Worm (Caenorhabditis elegans) whole organism, mixed stage, embryonic: ENCODE data around the gene ZK370.6.

Experiments used
- M03D4.4 ChIP-seq: sonication (generic microtip); optimal IDR thresholded peaks from 2 replicates; lab custom pipeline; 2017; ENCODE audit warnings: mild to moderate bottlenecking, missing genetic modification characterization, missing compliant biosample characterization
- bed-3 ChIP-seq: fragments of 200-800 bp; sonication (Bioruptor generic); optimal IDR thresholded peaks from 3 replicates; lab custom pipeline; 2018; ENCODE audit warnings: mild to moderate bottlenecking, missing genetic modification characterization, moderate library complexity, missing compliant biosample characterization
- blmp-1 ChIP-seq: fragments of 150-350 bp; optimal IDR thresholded peaks from 2 replicates; lab custom pipeline; 2014; ENCODE audit warnings: missing biosample characterization, missing genetic modification characterization
- ceh-39 ChIP-seq: fragments of 150-350 bp; optimal IDR thresholded peaks from 2 replicates; lab custom pipeline; 2014; ENCODE audit warnings: missing biosample characterization, missing genetic modification characterization
- ceh-43 ChIP-seq: fragments of 200-800 bp; sonication (Bioruptor generic); optimal IDR thresholded peaks from 2 replicates; lab custom pipeline; 2018; ENCODE audit warnings: mild to moderate bottlenecking, missing genetic modification characterization, moderate library complexity, missing compliant biosample characterization
- ceh-83 ChIP-seq: fragments of 200-800 bp; sonication (Bioruptor generic); optimal IDR thresholded peaks from 2 replicates; lab custom pipeline; 2018; ENCODE audit warnings: mild to moderate bottlenecking, missing genetic modification characterization, missing compliant biosample characterization
- ces-1 ChIP-seq: fragments of 150-350 bp; optimal IDR thresholded peaks from 2 replicates; lab custom pipeline; 2014; ENCODE audit warnings: missing biosample characterization, missing genetic modification reagents, missing genetic modification characterization
- cnd-1 ChIP-seq: fragments of 200-800 bp; sonication (Bioruptor generic); optimal IDR thresholded peaks from 2 replicates; lab custom pipeline; 2018; ENCODE audit warnings: mild to moderate bottlenecking, missing genetic modification characterization, missing compliant biosample characterization
- elt-1 ChIP-seq: sonication (generic microtip); optimal IDR thresholded peaks from 2 replicates; lab custom pipeline; 2017; ENCODE audit warnings: missing genetic modification characterization, mild to moderate bottlenecking, missing compliant biosample characterization, antibody characterized with exemption, moderate library complexity, borderline replicate concordance; ENCODE audit not compliant: insufficient read depth
- elt-3 ChIP-seq: fragments of 150-350 bp; optimal IDR thresholded peaks from 2 replicates; lab custom pipeline; 2014; ENCODE audit warnings: missing biosample characterization, missing genetic modification characterization
- flh-1 ChIP-seq: fragments of 200-800 bp; sonication (Bioruptor generic); optimal IDR thresholded peaks from 2 replicates; lab custom pipeline; 2018; ENCODE audit warnings: mild to moderate bottlenecking, missing genetic modification characterization, moderate library complexity, missing compliant biosample characterization
- ham-2 ChIP-seq: fragments of 200-800 bp; sonication (Bioruptor generic); optimal IDR thresholded peaks from 2 replicates; lab custom pipeline; 2018; ENCODE audit warnings: mild to moderate bottlenecking, missing genetic modification characterization, missing compliant biosample characterization
- hlh-1 ChIP-seq: fragments of 150-350 bp; optimal IDR thresholded peaks from 2 replicates; lab custom pipeline; 2014; ENCODE audit warnings: missing biosample characterization, missing genetic modification reagents, missing genetic modification characterization
- lin-13 ChIP-seq: fragments of 150-350 bp; optimal IDR thresholded peaks from 2 replicates; lab custom pipeline; 2014; ENCODE audit warnings: missing biosample characterization, missing genetic modification characterization
- lin-32 ChIP-seq: fragments of 200-800 bp; sonication (Bioruptor generic); optimal IDR thresholded peaks from 2 replicates; lab custom pipeline; 2018; ENCODE audit warnings: mild to moderate bottlenecking, missing genetic modification characterization, missing compliant biosample characterization
- lsy-2 ChIP-seq: fragments of 150-350 bp; optimal IDR thresholded peaks from 2 replicates; lab custom pipeline; 2014; ENCODE audit warnings: missing biosample characterization, missing genetic modification characterization
- mab-5 ChIP-seq: fragments of 150-350 bp; optimal IDR thresholded peaks from 2 replicates; lab custom pipeline; 2014; ENCODE audit warnings: missing biosample characterization, missing genetic modification characterization
- mep-1 ChIP-seq: fragments of 150-350 bp; optimal IDR thresholded peaks from 2 replicates; lab custom pipeline; 2017; ENCODE audit warnings: missing biosample characterization, missing genetic modification reagents, missing genetic modification characterization, inconsistent platforms
- mls-2 ChIP-seq: sonication (generic microtip); optimal IDR thresholded peaks from 2 replicates; lab custom pipeline; 2016; ENCODE audit warnings: mild to moderate bottlenecking, missing genetic modification characterization, moderate library complexity, missing compliant biosample characterization
- nhr-12 ChIP-seq: fragments of 150-350 bp; optimal IDR thresholded peaks from 2 replicates; lab custom pipeline; 2014; ENCODE audit warnings: missing biosample characterization, missing genetic modification characterization
- nhr-2 ChIP-seq: fragments of 150-350 bp; optimal IDR thresholded peaks from 2 replicates; lab custom pipeline; 2014; ENCODE audit warnings: missing biosample characterization, missing genetic modification characterization
- nhr-237 ChIP-seq: fragments of 150-350 bp; optimal IDR thresholded peaks from 2 replicates; lab custom pipeline; 2014; ENCODE audit warnings: missing biosample characterization, missing genetic modification characterization
- nhr-28 ChIP-seq: fragments of 150-350 bp; optimal IDR thresholded peaks from 2 replicates; lab custom pipeline; 2014; ENCODE audit warnings: missing biosample characterization, missing genetic modification characterization
- pha-4 ChIP-seq: fragments of 150-350 bp; optimal IDR thresholded peaks from 2 replicates; lab custom pipeline; 2018; ENCODE audit warnings: missing biosample characterization, missing genetic modification reagents, missing genetic modification characterization
- sem-2 ChIP-seq: fragments of 200-800 bp; sonication (Bioruptor generic); optimal IDR thresholded peaks from 2 replicates; lab custom pipeline; 2018; ENCODE audit warnings: mild to moderate bottlenecking, missing genetic modification characterization, missing compliant biosample characterization
- snpc-4 ChIP-seq: fragments of 150-350 bp; optimal IDR thresholded peaks from 2 replicates; lab custom pipeline; 2014; ENCODE audit warnings: missing biosample characterization, missing genetic modification characterization
- sptf-1 ChIP-seq: sonication (generic microtip); optimal IDR thresholded peaks from 2 replicates; lab custom pipeline; 2017; ENCODE audit warnings: mild to moderate bottlenecking, missing genetic modification characterization, moderate library complexity, missing compliant biosample characterization
- tbx-8 ChIP-seq: fragments of 200-800 bp; sonication (Bioruptor generic); optimal IDR thresholded peaks from 2 replicates; lab custom pipeline; 2018; ENCODE audit warnings: mild to moderate bottlenecking, missing genetic modification characterization, moderate library complexity, missing compliant biosample characterization
- unc-120 ChIP-seq: sonication (generic microtip); optimal IDR thresholded peaks from 2 replicates; lab custom pipeline; 2017; ENCODE audit warnings: missing genetic modification characterization, missing compliant biosample characterization; ENCODE audit not compliant: poor library complexity, severe bottlenecking
- unc-39 ChIP-seq: fragments of 150-350 bp; optimal IDR thresholded peaks from 2 replicates; lab custom pipeline; 2014; ENCODE audit warnings: missing biosample characterization, missing genetic modification characterization
- unc-62 ChIP-seq: fragments of 150-350 bp; optimal IDR thresholded peaks from 2 replicates; lab custom pipeline; 2014; ENCODE audit warnings: missing biosample characterization, missing genetic modification reagents, missing genetic modification characterization
- zip-8 ChIP-seq: fragments of 150-350 bp; optimal IDR thresholded peaks from 2 replicates; lab custom pipeline; 2014; ENCODE audit warnings: missing biosample characterization, missing genetic modification characterization
- ztf-11 ChIP-seq: fragments of 150-350 bp; optimal IDR thresholded peaks from 2 replicates; lab custom pipeline; 2014; ENCODE audit warnings: missing biosample characterization, missing genetic modification characterization

The ZK370.6 gene

ce11 chrIII:8785426-8785825 is 41.8 kb upstream of the ZK370.6 start:
- no peak for TF ChIP-seq nhr-12 (tag; lab: Kevin White, UChicago)
- no peak for TF ChIP-seq elt-3
- TF ChIP-seq zip-8 (tag; lab: Kevin White, UChicago), result no peak
- no peak for TF ChIP-seq elt-1 (tag; lab: Kevin White, UChicago)
- TF ChIP-seq nhr-28 (tag; lab: Kevin White, UChicago), result no peak
- TF ChIP-seq unc-39 (tag; lab: Kevin White, UChicago), result no peak
- TF ChIP-seq nhr-237 (tag; lab: Kevin White, UChicago), result no peak
- TF ChIP-seq nhr-2, result no peak
- TF ChIP-seq ceh-43 (GFP tag; lab: Kevin White, UChicago), result no peak
- no peak for TF ChIP-seq mep-1 (tag; lab: Kevin White, UChicago)
- TF ChIP-seq flh-1, result no peak

ce11 chrIII:8784500-8784899 is 40.9 kb upstream of the ZK370.6 start:
- TF ChIP-seq mep-1 (tag; lab: Kevin White, UChicago) (no peak), ceh-43 (GFP tag; lab: Kevin White, UChicago) (no peak), unc-39 (tag; lab: Kevin White, UChicago) (no peak), ces-1 (GFP tag; lab: Kevin White, UChicago) (no peak), ztf-11 (no peak), unc-120 (tag; lab: Kevin White, UChicago) (no peak), unc-62 (GFP tag; lab: Kevin White, UChicago) (no peak), mls-2 (tag; lab: Kevin White, UChicago) (no peak), tbx-8 (GFP tag; lab: Kevin White, UChicago) (no peak), blmp-1 (no peak), bed-3 (GFP tag; lab: Kevin White, UChicago) (no peak), ham-2 (GFP tag; lab: Kevin White, UChicago) (no peak), ceh-83 (GFP tag; lab: Kevin White, UChicago) (no peak)

ce11 chrIII:8782744-8783143 is 39.1 kb upstream of the ZK370.6 start:
- TF ChIP-seq nhr-237 (tag; lab: Kevin White, UChicago) (no peak), ceh-39 (tag; lab: Kevin White, UChicago) (no peak), ceh-43 (GFP tag; lab: Kevin White, UChicago) (no peak), pha-4 (tag; lab: Kevin White, UChicago) (no peak), sptf-1 (no peak), lin-13 (no peak), lin-32 (GFP tag; lab: Kevin White, UChicago) (no peak), lsy-2 (tag; lab: Kevin White, UChicago) (no peak)

- TF ChIP-seq hlh-1 (tag; lab: Kevin White, UChicago), result peak; percentile 19
- TF ChIP-seq cnd-1 (tag; lab: Kevin White, UChicago), result no peak
Observed at ce11 chrIII:8782080-8782479, 38.4 kb upstream of the ZK370.6 start.

- TF ChIP-seq mep-1 (tag; lab: Kevin White, UChicago), result no peak
- TF ChIP-seq lin-13, result no peak
- no peak for TF ChIP-seq ztf-11
- TF ChIP-seq lin-32 (GFP tag; lab: Kevin White, UChicago), result no peak
- no peak for TF ChIP-seq cnd-1 (tag; lab: Kevin White, UChicago)
- no peak for TF ChIP-seq nhr-12 (tag; lab: Kevin White, UChicago)
Observed at ce11 chrIII:8780473-8780872, 36.8 kb upstream of the ZK370.6 start.

ce11 chrIII:8779912-8780311 is 36.3 kb upstream of the ZK370.6 start, which contains the start of gene K02D10.4:
Gene K02D10.4, minus strand, starts transcription at chrIII:8780012.
- TF ChIP-seq nhr-2, result no peak
- TF ChIP-seq ceh-83 (GFP tag; lab: Kevin White, UChicago), result no peak
- TF ChIP-seq snpc-4 (tag; lab: Kevin White, UChicago), result no peak
- TF ChIP-seq unc-62 (GFP tag; lab: Kevin White, UChicago), result no peak
- TF ChIP-seq cnd-1 (tag; lab: Kevin White, UChicago), result no peak
- TF ChIP-seq sptf-1, result no peak
- TF ChIP-seq unc-39 (tag; lab: Kevin White, UChicago), result no peak
- no peak for TF ChIP-seq sem-2 (GFP tag; lab: Kevin White, UChicago)
- TF ChIP-seq unc-120 (tag; lab: Kevin White, UChicago), result no peak
- no peak for TF ChIP-seq mab-5 (tag; lab: Kevin White, UChicago)
- no peak for TF ChIP-seq flh-1
- TF ChIP-seq elt-3, result no peak
- no peak for TF ChIP-seq lsy-2 (tag; lab: Kevin White, UChicago)
- TF ChIP-seq ceh-39 (tag; lab: Kevin White, UChicago), result no peak
- no peak for TF ChIP-seq nhr-12 (tag; lab: Kevin White, UChicago)
- TF ChIP-seq lin-13, result no peak
- no peak for TF ChIP-seq M03D4.4 (tag; lab: Kevin White, UChicago)
- TF ChIP-seq ces-1 (GFP tag; lab: Kevin White, UChicago), result no peak
- no peak for TF ChIP-seq elt-1 (tag; lab: Kevin White, UChicago)
- TF ChIP-seq, all 35 proteins: peak for 0
